Worm (Caenorhabditis elegans): ENCODE measurements around the gene fnip-2.

DNA sequence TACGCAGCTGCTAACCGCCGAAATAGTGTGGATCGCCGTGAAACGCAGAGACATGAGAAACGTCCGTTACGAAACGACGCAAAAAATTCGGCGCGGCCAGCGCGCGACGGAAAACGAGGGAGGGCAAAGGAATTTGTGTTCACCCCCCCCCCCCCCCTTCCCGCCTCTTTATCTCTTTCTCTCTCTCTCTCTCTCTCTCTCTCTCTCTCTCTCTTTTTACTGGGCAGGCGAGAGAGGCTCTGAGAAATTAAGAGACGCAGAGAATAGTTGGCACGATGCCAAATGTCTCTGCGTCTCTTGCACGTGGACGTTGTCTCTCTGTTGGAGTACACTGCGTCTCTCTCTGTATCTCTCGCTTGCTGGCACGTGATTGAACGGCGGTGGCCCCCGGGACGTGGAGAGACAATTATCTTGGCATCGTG is 3.3 kb upstream of the fnip-2 start:
- TF ChIP-seq unc-130 (GFP tag; optimal IDR thresholded peaks at IDR 0.05), result no peak
- peak; percentile 92 for TF ChIP-seq gei-17 (GFP tag; optimal IDR thresholded peaks at IDR 0.05)
- TF ChIP-seq rec-8 (tag; optimal IDR thresholded peaks at IDR 0.05), result no peak
- no peak for TF ChIP-seq F49E8.2 (tag; optimal IDR thresholded peaks at IDR 0.05; ENCODE audit: insufficient read depth)
- TF ChIP-seq hlh-26 (GFP tag; conservative IDR thresholded peaks at IDR 0.05), result no peak
- TF ChIP-seq F55B11.4 (tag; optimal IDR thresholded peaks at IDR 0.05; ENCODE audit: borderline replicate concordance, insufficient read depth), result no peak
- TF ChIP-seq nhr-90 (tag; optimal IDR thresholded peaks at IDR 0.05), result peak; percentile 49
- peak; percentile 98 for TF ChIP-seq egrh-3 (GFP tag; IDR thresholded peaks at IDR 0.05)
